In the genomic region with DNA sequence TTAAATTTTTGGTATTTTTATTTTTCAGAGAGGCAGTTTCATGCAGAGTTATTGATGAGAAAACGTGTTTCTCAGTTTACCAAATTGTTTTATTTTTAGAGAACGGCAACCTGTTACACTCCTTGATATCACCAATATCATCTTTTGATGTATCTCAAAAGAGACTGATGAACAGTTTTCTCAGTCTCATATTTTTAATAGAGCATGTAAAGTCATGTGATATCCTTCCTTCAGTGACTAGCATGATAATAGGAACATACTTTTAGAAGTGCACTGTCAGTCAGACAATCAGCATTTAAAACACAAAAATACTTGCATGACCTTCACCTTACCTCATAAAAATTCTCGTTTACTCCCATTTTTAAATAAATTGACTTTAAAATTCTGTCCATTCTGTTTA, we compare ENCODE assay signal across 3 worm cellular contexts.
TF ChIP-seq lines count a peak whose summit lies in the region.

A gene (plus strand): TSS at position 325 of the 400 bp plus-strand sequence.

TF ChIP-seq in whole organism, L2 larva, 48 proteins besides CTCF, POLR2A, EP300 and RAD21:
- no peak for TF ChIP-seq ztf-11 (tag; optimal IDR thresholded peaks at IDR 0.05; lab: Kevin White, UChicago)
- peak; percentile 35 for TF ChIP-seq crh-2 (tag; optimal IDR thresholded peaks at IDR 0.05; lab: Kevin White, UChicago)
- peak; percentile 35 for TF ChIP-seq blmp-1 (tag; optimal IDR thresholded peaks at IDR 0.05; lab: Kevin White, UChicago; ENCODE audit: insufficient read depth)
- TF ChIP-seq nhr-25 (tag; optimal IDR thresholded peaks at IDR 0.05; lab: Kevin White, UChicago) = peak; percentile 69
- peak; percentile 56 for TF ChIP-seq sma-9 (GFP tag; optimal IDR thresholded peaks at IDR 0.05; lab: Kevin White, UChicago)
- no peak for TF ChIP-seq sma-9 (tag; optimal IDR thresholded peaks at IDR 0.05; lab: Kevin White, UChicago)
- TF ChIP-seq sma-3 (GFP tag; optimal IDR thresholded peaks at IDR 0.05; lab: Kevin White, UChicago) = peak; percentile 57
- peak; percentile 6 for TF ChIP-seq fos-1 (tag; optimal IDR thresholded peaks at IDR 0.05; lab: Kevin White, UChicago)
- TF ChIP-seq lsy-2 (tag; optimal IDR thresholded peaks at IDR 0.05; lab: Kevin White, UChicago) = no peak
- no peak for TF ChIP-seq nhr-129 (tag; optimal IDR thresholded peaks at IDR 0.05; lab: Kevin White, UChicago)
- no peak for TF ChIP-seq Y55F3AM.14 (GFP tag; optimal IDR thresholded peaks at IDR 0.05; lab: Kevin White, UChicago)
- peak; percentile 29 for TF ChIP-seq nhr-21 (tag; optimal IDR thresholded peaks at IDR 0.05; lab: Kevin White, UChicago)

TF ChIP-seq in whole organism, L3 larva, 47 proteins besides CTCF, POLR2A, EP300 and RAD21:
- TF ChIP-seq ztf-11 (tag; optimal IDR thresholded peaks at IDR 0.05; lab: Kevin White, UChicago) (no peak), pha-4 (tag; optimal IDR thresholded peaks at IDR 0.05; lab: Kevin White, UChicago) (no peak), nhr-43 (tag; optimal IDR thresholded peaks at IDR 0.05; lab: Kevin White, UChicago; ENCODE audit: poor library complexity, severe bottlenecking) (peak; percentile 36), ama-1 (optimal IDR thresholded peaks at IDR 0.05; lab: Kevin White, UChicago) (no peak), pqm-1 (tag; optimal IDR thresholded peaks at IDR 0.05; lab: Kevin White, UChicago) (peak; percentile 6), eor-1 (tag; optimal IDR thresholded peaks at IDR 0.05; lab: Kevin White, UChicago) (no peak), zag-1 (tag; optimal IDR thresholded peaks at IDR 0.05; lab: Kevin White, UChicago) (no peak), ztf-4 (tag; optimal IDR thresholded peaks at IDR 0.05; lab: Kevin White, UChicago) (no peak), jun-1 (tag; optimal IDR thresholded peaks at IDR 0.05; lab: Kevin White, UChicago) (no peak), nhr-25 (tag; optimal IDR thresholded peaks at IDR 0.05; lab: Kevin White, UChicago) (peak; percentile 51), ZK546.5 (tag; optimal IDR thresholded peaks at IDR 0.05; lab: Kevin White, UChicago) (no peak), nhr-23 (tag; optimal IDR thresholded peaks at IDR 0.05; lab: Kevin White, UChicago) (peak; percentile 15), R02D3.7 (tag; optimal IDR thresholded peaks at IDR 0.05; lab: Kevin White, UChicago) (no peak)

TF ChIP-seq in whole organism, L4 larva, 104 proteins besides CTCF, POLR2A, EP300 and RAD21:
- TF ChIP-seq hlh-11 (tag; optimal IDR thresholded peaks at IDR 0.05; lab: Kevin White, UChicago) = peak; percentile 4
- no peak for TF ChIP-seq nhr-102 (tag; optimal IDR thresholded peaks at IDR 0.05; lab: Kevin White, UChicago)
- peak; percentile 23 for TF ChIP-seq nhr-28 (tag; optimal IDR thresholded peaks at IDR 0.05; lab: Kevin White, UChicago)
- peak; percentile 40 for TF ChIP-seq dve-1 (tag; optimal IDR thresholded peaks at IDR 0.05; lab: Kevin White, UChicago; ENCODE audit: insufficient read depth)
- peak in 1 of 2 experiments; percentile 20 for TF ChIP-seq mdl-1 (tag; optimal IDR thresholded peaks at IDR 0.05; lab: Kevin White, UChicago)
- no peak for TF ChIP-seq Y75B8A.6 (GFP tag; IDR thresholded peaks at IDR 0.05; lab: Robert Waterston, UW)
- no peak for TF ChIP-seq Y105C5A.15 (GFP tag; IDR thresholded peaks at IDR 0.05; lab: Robert Waterston, UW)
- peak; percentile 77 for TF ChIP-seq hlh-30 (tag; optimal IDR thresholded peaks at IDR 0.05; lab: Kevin White, UChicago; ENCODE audit: insufficient read depth)
